Fruit fly (Drosophila melanogaster): ENCODE results near the gene CG32374.

CG32374 gene

dm6 chr3L:7528380-7529080 is 12.4 kb downstream of the CG32374 start, which contains the start of gene lqf (continued):
- TF ChIP-seq CG17829 (tag; optimal IDR thresholded peaks at IDR 0.05) = peak; percentile 17
- TF ChIP-seq jigr1 (GFP tag; IDR thresholded peaks at IDR 0.05) = no peak; the same call in 2 of the 3 replicates
- TF ChIP-seq MESR4 (GFP tag; optimal IDR thresholded peaks at IDR 0.05) = peak; percentile 91
- TF ChIP-seq bsh (GFP tag; optimal IDR thresholded peaks at IDR 0.05) = peak in 1 of 2 experiments; percentile 43
- TF ChIP-seq CTCF (GFP tag; optimal IDR thresholded peaks at IDR 0.05) = peak; percentile 38
- TF ChIP-seq CG7839 (tag; optimal IDR thresholded peaks at IDR 0.05) = peak; percentile 1
- TF ChIP-seq Six4 (GFP tag; optimal IDR thresholded peaks at IDR 0.05) = no peak
- TF ChIP-seq vvl (GFP tag; IDR thresholded peaks at IDR 0.05) = peak; percentile 12; the same call in 1 of the 2 replicates
- TF ChIP-seq CG13624 (GFP tag; optimal IDR thresholded peaks at IDR 0.05) = no peak
- no peak for TF ChIP-seq CG10979 (tag; optimal IDR thresholded peaks at IDR 0.05)
- TF ChIP-seq C15 (GFP tag; IDR thresholded peaks at IDR 0.05) = no peak
- TF ChIP-seq knrl (GFP tag; IDR thresholded peaks at IDR 0.05; ENCODE audit: partially characterized antibody) = peak; percentile 90
- TF ChIP-seq CG16863 (GFP tag; optimal IDR thresholded peaks at IDR 0.05) = no peak
- TF ChIP-seq CG14014 (GFP tag; IDR thresholded peaks at IDR 0.05) = no peak
- 0 out of 3 replicates have a peak, but pooled peaks have one; percentile 19 for TF ChIP-seq CG11695 (GFP tag; IDR thresholded peaks at IDR 0.05)
- TF ChIP-seq Eip74EF (GFP tag; optimal IDR thresholded peaks at IDR 0.05) = no peak

dm6 chr3L:7527661-7528379 is 13.1 kb downstream of the CG32374 start:
- TF ChIP-seq CG17829 (tag; optimal IDR thresholded peaks at IDR 0.05) = no peak
- no peak for TF ChIP-seq Meics (GFP tag; optimal IDR thresholded peaks at IDR 0.05)
- no peak for TF ChIP-seq CrebB (tag; optimal IDR thresholded peaks at IDR 0.05)
- no peak for TF ChIP-seq Awh (GFP tag; IDR thresholded peaks at IDR 0.05)
- TF ChIP-seq CG33213 (GFP tag; optimal IDR thresholded peaks at IDR 0.05) = no peak
- no peak for TF ChIP-seq mam (GFP tag; optimal IDR thresholded peaks at IDR 0.05)
- TF ChIP-seq CG7839 (tag; optimal IDR thresholded peaks at IDR 0.05) = no peak
- no peak for TF ChIP-seq Taf1 (GFP tag; IDR thresholded peaks at IDR 0.05)
- TF ChIP-seq E2f2 (GFP tag; IDR thresholded peaks at IDR 0.05) = peak; percentile 81
- no peak for TF ChIP-seq prd (optimal IDR thresholded peaks at IDR 0.05)
- TF ChIP-seq prd (GFP tag; IDR thresholded peaks at IDR 0.05) = no peak
- no peak for TF ChIP-seq CG33557 (GFP tag; optimal IDR thresholded peaks at IDR 0.05)
- peak; percentile 50 for TF ChIP-seq CTCF (GFP tag; optimal IDR thresholded peaks at IDR 0.05)
- no peak for TF ChIP-seq CG11456 (GFP tag; IDR thresholded peaks at IDR 0.05)
- TF ChIP-seq otp (GFP tag; IDR thresholded peaks at IDR 0.05) = no peak
- no peak for TF ChIP-seq HHEX (GFP tag; optimal IDR thresholded peaks at IDR 0.05)
- no peak for TF ChIP-seq Nf-YB (GFP tag; optimal IDR thresholded peaks at IDR 0.05)
- no peak for TF ChIP-seq danr (GFP tag; IDR thresholded peaks at IDR 0.05)
- no peak for TF ChIP-seq CG14441 (GFP tag; IDR thresholded peaks at IDR 0.05)
- peak; percentile 56 for TF ChIP-seq phol (tag; optimal IDR thresholded peaks at IDR 0.05)
- TF ChIP-seq crc (GFP tag; optimal IDR thresholded peaks at IDR 0.05) = no peak
- TF ChIP-seq Dp (GFP tag; optimal IDR thresholded peaks at IDR 0.05) = no peak
- no peak for TF ChIP-seq sima (GFP tag; optimal IDR thresholded peaks at IDR 0.05)
- no peak for TF ChIP-seq Dref (GFP tag; IDR thresholded peaks at IDR 0.05)
- no peak for TF ChIP-seq scrt (GFP tag; optimal IDR thresholded peaks at IDR 0.05)
- TF ChIP-seq CG7987 (GFP tag; optimal IDR thresholded peaks at IDR 0.05) = no peak
- no peak for TF ChIP-seq MESR4 (GFP tag; optimal IDR thresholded peaks at IDR 0.05)
- no peak for TF ChIP-seq tgo (GFP tag; IDR thresholded peaks at IDR 0.05)
- no peak for TF ChIP-seq Kr (GFP tag; optimal IDR thresholded peaks at IDR 0.05)
- peak; percentile 57; the same call in 1 of the 3 replicates for TF ChIP-seq z (GFP tag; IDR thresholded peaks at IDR 0.05)

All from whole organism, embryonic.